Worm (Caenorhabditis elegans) whole organism, late embryonic: ENCODE data around the gene git-1.

Experiments
- C08G9.2 ChIP-seq: sonication (generic microtip); optimal IDR thresholded peaks from 2 replicates; lab custom pipeline; 2016; ENCODE audit warnings: mild to moderate bottlenecking, missing genetic modification characterization, moderate library complexity, missing compliant biosample characterization
- ceh-48 ChIP-seq: sonication (generic microtip); optimal IDR thresholded peaks from 2 replicates; lab custom pipeline; 2016; ENCODE audit warnings: missing genetic modification characterization, inconsistent platforms, missing compliant biosample characterization
- fax-1 ChIP-seq: sonication (generic microtip); optimal IDR thresholded peaks from 2 replicates; lab custom pipeline; 2016; ENCODE audit warnings: missing genotype, missing genetic modification characterization, missing compliant biosample characterization
- lin-11 ChIP-seq: fragments of 200-800 bp; sonication (Bioruptor generic); optimal IDR thresholded peaks from 2 replicates; lab custom pipeline; 2018; ENCODE audit warnings: mild to moderate bottlenecking, missing genetic modification characterization, missing compliant biosample characterization
- nhr-232 ChIP-seq: sonication (generic microtip); optimal IDR thresholded peaks from 2 replicates; lab custom pipeline; 2016; ENCODE audit warnings: missing genetic modification characterization, missing compliant biosample characterization
- pha-4 ChIP-seq: fragments of 150-350 bp; optimal IDR thresholded peaks from 2 replicates; lab custom pipeline; 2018; ENCODE audit warnings: missing biosample characterization, missing genetic modification reagents, missing genetic modification characterization
- pqm-1 ChIP-seq: sonication (generic microtip); optimal IDR thresholded peaks from 2 replicates; lab custom pipeline; 2016; ENCODE audit warnings: missing genetic modification characterization, missing compliant biosample characterization
- tbx-2 ChIP-seq: sonication (generic microtip); optimal IDR thresholded peaks from 2 replicates; lab custom pipeline; 2016; ENCODE audit warnings: missing genetic modification characterization, missing compliant biosample characterization
- unc-55 ChIP-seq: sonication (generic microtip); optimal IDR thresholded peaks from 2 replicates; lab custom pipeline; 2017; ENCODE audit warnings: missing biosample characterization, missing genetic modification reagents, missing genetic modification characterization

ce11 chrX:10533447-10533846 is 8.7 kb downstream of the git-1 start, which contains the start of gene glo-3:
- no peak for TF ChIP-seq pqm-1 (tag; lab: Kevin White, UChicago)
- TF ChIP-seq ceh-48: no peak
- no peak for TF ChIP-seq nhr-232 (tag; lab: Kevin White, UChicago)
- TF ChIP-seq fax-1: no peak
- TF ChIP-seq C08G9.2 (tag; lab: Kevin White, UChicago): no peak
- TF ChIP-seq lin-11 (tag; lab: Kevin White, UChicago): no peak
- no peak for TF ChIP-seq unc-55
- TF ChIP-seq pha-4 (tag; lab: Kevin White, UChicago): no peak
- TF ChIP-seq tbx-2 (tag; lab: Kevin White, UChicago): no peak
